Worm (Caenorhabditis elegans): ENCODE data around the gene C18H9.5.
A peak's percentile ranks its signal among the peaks of the same experiment; 100 is the strongest.

DNA sequence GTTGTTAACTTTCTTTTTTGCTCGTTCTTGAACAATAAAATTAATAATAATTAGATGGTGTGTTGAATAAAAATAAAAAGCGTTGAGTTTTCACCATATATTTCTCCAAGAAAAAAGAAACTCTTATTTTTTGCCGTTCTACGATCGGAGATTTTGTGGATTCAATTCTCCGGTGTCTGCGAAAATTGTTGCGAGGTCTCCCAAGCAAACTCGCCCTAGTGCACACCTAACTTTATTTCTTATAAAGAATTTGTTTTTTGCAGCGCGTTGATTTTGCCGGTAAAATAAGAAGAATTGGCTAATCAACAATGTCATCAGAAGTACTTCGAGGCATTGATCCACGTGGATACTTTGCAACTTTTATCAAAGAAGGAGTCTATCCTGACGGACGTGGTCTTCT lies 46.1 kb upstream of the C18H9.5 start, which contains the start of gene exos-8:
- peak; percentile 12 for TF ChIP-seq him-1 (tag; optimal IDR thresholded peaks at IDR 0.05)
- TF ChIP-seq dao-5 (tag; optimal IDR thresholded peaks at IDR 0.05), result no peak
- TF ChIP-seq W03F9.2 (tag; optimal IDR thresholded peaks at IDR 0.05), result no peak
